Fruit fly (Drosophila melanogaster) whole organism, embryonic: ENCODE data around the gene CG13928.

Source experiments
- Adf1 ChIP-seq: fragments of 200-800 bp; sonication (Bioruptor generic); IDR thresholded peaks from 2 replicates; pipeline ENCODE4 v1.3.6; 2022; ENCODE audit warnings: missing biosample characterization, missing genetic modification characterization
- CG10147 ChIP-seq: fragments of 200-800 bp; sonication (Bioruptor generic); optimal IDR thresholded peaks from 2 replicates; lab custom pipeline; 2019; ENCODE audit warnings: missing biosample characterization, mild to moderate bottlenecking, missing genetic modification characterization, moderate library complexity
- CG10209 ChIP-seq: fragments of 200-800 bp; sonication (Bioruptor generic); optimal IDR thresholded peaks from 3 replicates; lab custom pipeline; 2017; ENCODE audit warnings: missing biosample characterization, mild to moderate bottlenecking, missing genetic modification characterization, missing genetic modification reagents
- CG10431 ChIP-seq: fragments of 200-800 bp; sonication (Bioruptor generic); optimal IDR thresholded peaks from 3 replicates; lab custom pipeline; 2018; ENCODE audit warnings: missing biosample characterization, mild to moderate bottlenecking, missing genetic modification characterization
- CG10979 ChIP-seq: fragments of 200-800 bp; sonication (Bioruptor generic); optimal IDR thresholded peaks from 2 replicates; lab custom pipeline; 2018; ENCODE audit warnings: missing biosample characterization, mild to moderate bottlenecking, missing genetic modification characterization, moderate library complexity
- CG11696 ChIP-seq: fragments of 200-800 bp; sonication (Bioruptor generic); IDR thresholded peaks from 2 replicates; pipeline ENCODE4 v1.3.6; 2022; ENCODE audit warnings: missing biosample characterization, missing genetic modification characterization
- CG12299 ChIP-seq: fragments of 200-800 bp; sonication (Bioruptor generic); optimal IDR thresholded peaks from 2 replicates; lab custom pipeline; 2018; ENCODE audit warnings: missing biosample characterization, mild to moderate bottlenecking, missing genetic modification characterization
- CG13123 ChIP-seq: fragments of 200-800 bp; sonication (Bioruptor generic); optimal IDR thresholded peaks from 2 replicates; lab custom pipeline; 2016; ENCODE audit warnings: missing biosample characterization, missing genetic modification characterization
- CG14050 ChIP-seq: fragments of 200-800 bp; sonication (Bioruptor generic); IDR thresholded peaks from 3 replicates; pipeline ENCODE4 v1.3.6; 2022; ENCODE audit warnings: missing biosample characterization, missing genetic modification characterization
- CG14965 ChIP-seq: fragments of 200-800 bp; sonication (Bioruptor generic); optimal IDR thresholded peaks from 2 replicates; lab custom pipeline; 2016; ENCODE audit warnings: missing biosample characterization, missing genetic modification characterization, borderline replicate concordance
- CG15073 ChIP-seq: fragments of 200-800 bp; sonication (Bioruptor generic); optimal IDR thresholded peaks from 2 replicates; lab custom pipeline; 2016; ENCODE audit warnings: missing biosample characterization, missing genetic modification characterization
- CG1792 ChIP-seq: fragments of 200-800 bp; sonication (Bioruptor generic); optimal IDR thresholded peaks from 2 replicates; lab custom pipeline; 2016; ENCODE audit warnings: missing biosample characterization, missing genetic modification characterization
- CG2116 ChIP-seq: fragments of 200-800 bp; sonication (Bioruptor generic); optimal IDR thresholded peaks from 3 replicates; lab custom pipeline; 2018; ENCODE audit warnings: missing biosample characterization, mild to moderate bottlenecking, missing genetic modification characterization
- CG31441 ChIP-seq: fragments of 200-800 bp; sonication (Bioruptor generic); IDR thresholded peaks from 2 replicates; pipeline ENCODE4 v1.3.6; 2022; ENCODE audit warnings: missing biosample characterization, missing genetic modification characterization
- CG6272 ChIP-seq: fragments of 200-800 bp; sonication (Bioruptor generic); IDR thresholded peaks from 2 replicates; pipeline ENCODE4 v1.3.6; 2022; ENCODE audit warnings: missing biosample characterization, missing genetic modification characterization
- CG6654 ChIP-seq: fragments of 200-800 bp; sonication (Bioruptor generic); optimal IDR thresholded peaks from 2 replicates; lab custom pipeline; 2017; ENCODE audit warnings: missing biosample characterization, mild to moderate bottlenecking, missing genetic modification characterization
- CG6689 ChIP-seq: fragments of 200-800 bp; sonication (Bioruptor generic); IDR thresholded peaks from 2 replicates; pipeline ENCODE4 v1.3.6; 2022; ENCODE audit warnings: missing biosample characterization, missing genetic modification characterization
- CG7745 ChIP-seq: fragments of 200-800 bp; sonication (Bioruptor generic); optimal IDR thresholded peaks from 2 replicates; lab custom pipeline; 2018; ENCODE audit warnings: missing biosample characterization, mild to moderate bottlenecking, missing genetic modification characterization, moderate library complexity
- CG8359 ChIP-seq: fragments of 200-800 bp; sonication (Bioruptor generic); optimal IDR thresholded peaks from 2 replicates; lab custom pipeline; 2017; ENCODE audit warnings: missing biosample characterization, mild to moderate bottlenecking, missing genetic modification characterization, borderline replicate concordance
- CkIIα-i1 ChIP-seq: fragments of 200-800 bp; sonication (Bioruptor generic); IDR thresholded peaks from 2 replicates; pipeline ENCODE4 v1.3.6; 2022; ENCODE audit warnings: missing biosample characterization, missing genetic modification characterization
- CrebB ChIP-seq: fragments of 200-800 bp; sonication (Bioruptor generic); optimal IDR thresholded peaks from 3 replicates; lab custom pipeline; 2018; ENCODE audit warnings: missing biosample characterization, mild to moderate bottlenecking, missing genetic modification characterization
- D19B ChIP-seq: fragments of 200-800 bp; sonication (Bioruptor generic); optimal IDR thresholded peaks from 2 replicates; lab custom pipeline; 2017; ENCODE audit warnings: missing biosample characterization, mild to moderate bottlenecking, missing genetic modification characterization
- Deaf1 ChIP-seq: fragments of 200-800 bp; optimal IDR thresholded peaks from 3 replicates; lab custom pipeline; 2019; ENCODE audit warnings: missing biosample characterization, mild to moderate bottlenecking, missing genetic modification characterization, moderate library complexity
- Elba2 ChIP-seq: fragments of 200-800 bp; sonication (Bioruptor generic); optimal IDR thresholded peaks from 3 replicates; lab custom pipeline; 2016; ENCODE audit warnings: missing biosample characterization, missing genetic modification characterization
- HLH54F ChIP-seq: fragments of 200-800 bp; sonication (Bioruptor generic); optimal IDR thresholded peaks from 3 replicates; lab custom pipeline; 2016; ENCODE audit warnings: missing biosample characterization, missing genetic modification characterization
- Hr51 ChIP-seq, 2 experiments: fragments of 200-800 bp; sonication (Bioruptor generic); optimal IDR thresholded peaks; 2 replicates in 1 of 2; 3 replicates in 1 of 2; lab custom pipeline; 2016 to 2018; ENCODE audit warnings: missing biosample characterization in 2 of 2, missing genetic modification characterization in 2 of 2, mild to moderate bottlenecking in 1 of 2, moderate library complexity in 1 of 2
- PHDP ChIP-seq: fragments of 200-800 bp; sonication (Bioruptor generic); optimal IDR thresholded peaks from 3 replicates; lab custom pipeline; 2018; ENCODE audit warnings: missing biosample characterization, mild to moderate bottlenecking, missing genetic modification characterization, moderate library complexity
- ato ChIP-seq: fragments of 200-800 bp; sonication (Bioruptor generic); IDR thresholded peaks from 2 replicates; pipeline ENCODE4 v1.3.6; 2022; ENCODE audit warnings: missing biosample characterization, missing genetic modification characterization; ENCODE audit not compliant: partially characterized antibody
- br ChIP-seq: fragments of >200 bp; optimal IDR thresholded peaks from 2 replicates; lab custom pipeline; 2017
- cg ChIP-seq: fragments of 200-800 bp; sonication (Bioruptor generic); optimal IDR thresholded peaks from 3 replicates; lab custom pipeline; 2019; ENCODE audit warnings: missing biosample characterization, mild to moderate bottlenecking, missing genetic modification characterization, moderate library complexity
- ci ChIP-seq: fragments of 200-800 bp; sonication (Bioruptor generic); IDR thresholded peaks from 3 replicates; pipeline ENCODE4 v1.3.6; 2022; ENCODE audit warnings: missing biosample characterization, missing genetic modification characterization
- crol ChIP-seq: fragments of 200-800 bp; sonication (Bioruptor generic); IDR thresholded peaks from 2 replicates; pipeline ENCODE4 v1.3.6; 2022; ENCODE audit warnings: missing biosample characterization, missing genetic modification characterization
- dati ChIP-seq: fragments of 200-800 bp; sonication (Bioruptor generic); IDR thresholded peaks from 2 replicates; pipeline ENCODE4 v1.3.6; 2022; ENCODE audit warnings: missing biosample characterization, missing genetic modification characterization
- dpn ChIP-seq, 2 experiments: fragments of 200-800 bp; sonication (Bioruptor generic); optimal IDR thresholded peaks; 3 replicates each; lab custom pipeline; 2016; ENCODE audit warnings: missing biosample characterization in 2 of 2, missing genetic modification characterization in 2 of 2
- fd96Cb ChIP-seq: fragments of 200-800 bp; sonication (Bioruptor generic); optimal IDR thresholded peaks from 2 replicates; lab custom pipeline; 2018; ENCODE audit warnings: missing biosample characterization, mild to moderate bottlenecking, missing genetic modification characterization, moderate library complexity
- fru ChIP-seq: fragments of >200 bp; optimal IDR thresholded peaks from 2 replicates; lab custom pipeline; 2017
- gcm ChIP-seq: fragments of 200-800 bp; sonication (Bioruptor generic); optimal IDR thresholded peaks from 2 replicates; lab custom pipeline; 2019; ENCODE audit warnings: missing biosample characterization, mild to moderate bottlenecking, missing genetic modification characterization, moderate library complexity
- gcm2 ChIP-seq: fragments of 200-800 bp; sonication (Bioruptor generic); optimal IDR thresholded peaks from 2 replicates; lab custom pipeline; 2016; ENCODE audit warnings: missing biosample characterization, missing genetic modification characterization
- gfzf ChIP-seq: fragments of 200-800 bp; sonication (Bioruptor generic); optimal IDR thresholded peaks from 2 replicates; lab custom pipeline; 2016; ENCODE audit warnings: missing biosample characterization, mild to moderate bottlenecking, missing genetic modification characterization, moderate library complexity
- grn ChIP-seq: fragments of 200-800 bp; sonication (Bioruptor generic); optimal IDR thresholded peaks from 3 replicates; lab custom pipeline; 2017; ENCODE audit warnings: missing biosample characterization, missing genetic modification characterization
- h ChIP-seq: fragments of >200 bp; optimal IDR thresholded peaks from 2 replicates; lab custom pipeline; 2017
- jing ChIP-seq: fragments of 200-800 bp; sonication (Bioruptor generic); optimal IDR thresholded peaks from 2 replicates; lab custom pipeline; 2018; ENCODE audit warnings: missing biosample characterization, mild to moderate bottlenecking, missing genetic modification characterization
- jumu ChIP-seq: fragments of 200-800 bp; sonication (Bioruptor generic); optimal IDR thresholded peaks from 3 replicates; lab custom pipeline; 2016; ENCODE audit warnings: missing biosample characterization, missing genetic modification characterization
- pan ChIP-seq, 4 experiments: fragments of >200 bp in 3 of 4; fragments of 200-800 bp in 1 of 4; sonication (Bioruptor generic) in 1 of 4; optimal IDR thresholded peaks in 3 of 4; IDR thresholded peaks in 1 of 4; 2 replicates each; pipeline versions ENCODE4 v1.3.6 to Lab custom; 2017 to 2022; ENCODE audit warnings: missing biosample characterization in 2 of 4, missing genetic modification characterization in 2 of 4, mixed read lengths in 1 of 4
- pho ChIP-seq: fragments of 200-800 bp; sonication (Bioruptor generic); optimal IDR thresholded peaks from 2 replicates; lab custom pipeline; 2016; ENCODE audit warnings: missing biosample characterization, missing genetic modification characterization
- pum ChIP-seq: fragments of 200-800 bp; sonication (Bioruptor generic); optimal IDR thresholded peaks from 2 replicates; lab custom pipeline; 2016; ENCODE audit warnings: missing biosample characterization, missing genetic modification characterization
- sc ChIP-seq, 3 experiments: fragments of >200 bp in 2 of 3; fragments of 200-800 bp in 1 of 3; sonication (Bioruptor generic) in 1 of 3; optimal IDR thresholded peaks; 2 replicates in 2 of 3; 3 replicates in 1 of 3; lab custom pipeline; 2017; ENCODE audit warnings: mild to moderate bottlenecking in 1 of 3, missing biosample characterization in 1 of 3, missing genetic modification characterization in 1 of 3, missing genetic modification reagents in 1 of 3
- seq ChIP-seq: fragments of 200-800 bp; sonication (Bioruptor generic); IDR thresholded peaks from 2 replicates; pipeline ENCODE4 v1.3.6; 2022; ENCODE audit warnings: missing biosample characterization, missing genetic modification characterization
- tio ChIP-seq: fragments of 200-800 bp; sonication (Bioruptor generic); optimal IDR thresholded peaks from 2 replicates; lab custom pipeline; 2017; ENCODE audit warnings: missing biosample characterization, missing genetic modification characterization, inconsistent platforms
- zfh1 ChIP-seq: fragments of 200-800 bp; sonication (Bioruptor generic); IDR thresholded peaks from 3 replicates; pipeline ENCODE4 v1.3.6; 2022; ENCODE audit warnings: missing biosample characterization, missing genetic modification characterization

Gene CG13928

dm6 chr3L:1647276-1647919 lies 19.2 kb upstream of the CG13928 start, which contains the start of the genes CG17249 and Bro (continued):
- TF ChIP-seq pan (optimal IDR thresholded peaks at IDR 0.05; lab: Kevin White, UChicago) = no peak
- TF ChIP-seq pan (GFP tag; optimal IDR thresholded peaks at IDR 0.05 in 1 of 2, IDR thresholded peaks at IDR 0.05 in 1 of 2) = no peak
- peak; percentile 55 for TF ChIP-seq HLH54F
- peak; percentile 50 for TF ChIP-seq pho
- TF ChIP-seq CG13123 (GFP tag; lab: Kevin White, UChicago) = no peak
- TF ChIP-seq jumu (GFP tag; lab: Kevin White, UChicago) = peak; percentile 39
- peak; percentile 12 for TF ChIP-seq gcm2 (GFP tag; lab: Kevin White, UChicago)
- TF ChIP-seq pum (GFP tag; lab: Kevin White, UChicago) = no peak
- TF ChIP-seq dati (GFP tag; lab: Robert Waterston, UW) = no peak
- TF ChIP-seq ci (GFP tag; lab: Robert Waterston, UW) = peak; percentile 23; the same call in 1 of the 3 replicates
- no peak for TF ChIP-seq CG10209 (GFP tag; lab: Kevin White, UChicago)
- no peak for TF ChIP-seq tio
- TF ChIP-seq CG2116 (GFP tag; lab: Kevin White, UChicago) = peak; percentile 45
- TF ChIP-seq Elba2 (GFP tag; lab: Kevin White, UChicago) = peak; percentile 91
- no peak for TF ChIP-seq CkIIα-i1
- no peak for TF ChIP-seq sc (optimal IDR thresholded peaks at IDR 0.05; lab: Kevin White, UChicago)
- TF ChIP-seq sc (GFP tag; optimal IDR thresholded peaks at IDR 0.05; lab: Kevin White, UChicago) = no peak
- no peak for TF ChIP-seq CG10979 (tag; lab: Kevin White, UChicago)
- TF ChIP-seq grn = no peak
- TF ChIP-seq CG1792 (GFP tag; lab: Kevin White, UChicago) = peak; percentile 5
- no peak for TF ChIP-seq CG6272 (GFP tag; lab: Robert Waterston, UW)
- no peak for TF ChIP-seq CG31441
- no peak for TF ChIP-seq cg
- no peak for TF ChIP-seq fru (lab: Kevin White, UChicago)
- no peak for TF ChIP-seq CG7745 (tag; lab: Kevin White, UChicago)
- no peak for TF ChIP-seq CG6689 (GFP tag; lab: Robert Waterston, UW)
- no peak for TF ChIP-seq br (lab: Kevin White, UChicago)
- TF ChIP-seq CG6654 (GFP tag; lab: Kevin White, UChicago) = no peak
- TF ChIP-seq gcm (GFP tag; lab: Kevin White, UChicago) = no peak
- no peak for TF ChIP-seq seq (GFP tag; lab: Robert Waterston, UW)
- no peak for TF ChIP-seq CG14050 (GFP tag; lab: Robert Waterston, UW)
- no peak for TF ChIP-seq CG11696 (GFP tag; lab: Robert Waterston, UW)
- no peak for TF ChIP-seq CG8359 (GFP tag; lab: Kevin White, UChicago)
- no peak for TF ChIP-seq ato (GFP tag; lab: Robert Waterston, UW)
- TF ChIP-seq fd96Cb (tag; lab: Kevin White, UChicago) = no peak
- TF ChIP-seq Deaf1 (tag; lab: Kevin White, UChicago) = no peak
- TF ChIP-seq CG10147 (GFP tag; lab: Kevin White, UChicago) = no peak
- no peak for TF ChIP-seq CG12299 (tag; lab: Kevin White, UChicago)
- TF ChIP-seq D19B = no peak
- no peak for TF ChIP-seq jing
- TF ChIP-seq Hr51 (GFP tag; optimal IDR thresholded peaks at IDR 0.05; lab: Kevin White, UChicago) = peak in 1 of 2 experiments; percentile 57
- TF ChIP-seq h = no peak
- peak; percentile 53 for TF ChIP-seq gfzf (GFP tag; lab: Kevin White, UChicago)
- no peak for TF ChIP-seq CrebB (tag; lab: Kevin White, UChicago)
- no peak for TF ChIP-seq PHDP (tag; lab: Kevin White, UChicago)
- peak; percentile 41 to 64 for TF ChIP-seq dpn (GFP tag; optimal IDR thresholded peaks at IDR 0.05; lab: Kevin White, UChicago)
- no peak for TF ChIP-seq CG15073 (GFP tag; lab: Kevin White, UChicago)
- no peak for TF ChIP-seq crol (GFP tag; lab: Robert Waterston, UW)
- TF ChIP-seq zfh1 (GFP tag; lab: Robert Waterston, UW) = peak; percentile 34; the same call in 2 of the 3 replicates
- no peak for TF ChIP-seq CG10431 (GFP tag; lab: Kevin White, UChicago)
- no peak for TF ChIP-seq CG14965 (GFP tag; lab: Kevin White, UChicago)
- TF ChIP-seq Adf1 (GFP tag; lab: Robert Waterston, UW) = no peak
